Worm (Caenorhabditis elegans) whole organism, early embryonic: ENCODE results near the gene H01M10.1.

ENCODE experiments used
- B0310.2 ChIP-seq: sonication (generic microtip); optimal IDR thresholded peaks from 2 replicates; lab custom pipeline; 2016; ENCODE audit warnings: mild to moderate bottlenecking, missing genetic modification characterization, missing compliant biosample characterization
- ama-1 ChIP-seq: fragments of 150-350 bp; optimal IDR thresholded peaks from 2 replicates; lab custom pipeline; 2014
- ceh-13 ChIP-seq: fragments of 200-800 bp; sonication (Bioruptor generic); optimal IDR thresholded peaks from 2 replicates; lab custom pipeline; 2018; ENCODE audit warnings: mild to moderate bottlenecking, missing genetic modification characterization, missing compliant biosample characterization
- ets-7 ChIP-seq: sonication (generic microtip); optimal IDR thresholded peaks from 2 replicates; lab custom pipeline; 2016; ENCODE audit warnings: missing genotype, missing genetic modification characterization, missing compliant biosample characterization

- peak; percentile 64 for TF ChIP-seq ets-7
- no peak for TF ChIP-seq ceh-13 (GFP tag; lab: Kevin White, UChicago)
- TF ChIP-seq ama-1 (lab: Kevin White, UChicago), result no peak
- TF ChIP-seq B0310.2 (tag; lab: Kevin White, UChicago), result no peak
Measured at ce11 chrX:2553433-2553860, 26.9 kb downstream of the H01M10.1 start.
